Fruit fly (Drosophila melanogaster) whole organism, embryonic: Measurements from ENCODE around the gene CG13114.
A peak's percentile ranks its signal among the peaks of the same experiment; 100 is the strongest.

Source experiments
- CG10979 ChIP-seq: fragments of 200-800 bp; sonication (Bioruptor generic); optimal IDR thresholded peaks from 2 replicates; lab custom pipeline; 2018; ENCODE audit warnings: missing biosample characterization, mild to moderate bottlenecking, missing genetic modification characterization, moderate library complexity
- CG13894 ChIP-seq: fragments of 200-800 bp; sonication (Bioruptor generic); optimal IDR thresholded peaks from 3 replicates; lab custom pipeline; 2018; ENCODE audit warnings: missing biosample characterization, mild to moderate bottlenecking, missing genetic modification characterization, moderate library complexity
- CG15073 ChIP-seq: fragments of 200-800 bp; sonication (Bioruptor generic); optimal IDR thresholded peaks from 2 replicates; lab custom pipeline; 2016; ENCODE audit warnings: missing biosample characterization, missing genetic modification characterization
- CG15514 ChIP-seq: fragments of 200-800 bp; sonication (Bioruptor generic); optimal IDR thresholded peaks from 3 replicates; lab custom pipeline; 2017; ENCODE audit warnings: missing biosample characterization, missing genetic modification characterization, mild to moderate bottlenecking, moderate library complexity, missing genetic modification reagents
- CG1647 ChIP-seq: fragments of 200-800 bp; sonication (Bioruptor generic); optimal IDR thresholded peaks from 3 replicates; lab custom pipeline; 2016; ENCODE audit warnings: missing biosample characterization, missing genetic modification characterization
- CG16813 ChIP-seq: fragments of 200-800 bp; sonication (Bioruptor generic); IDR thresholded peaks from 3 replicates; pipeline ENCODE4 v1.3.6; 2022; ENCODE audit warnings: missing biosample characterization, missing genetic modification characterization; ENCODE audit not compliant: partially characterized antibody
- CG18262 ChIP-seq: fragments of 200-800 bp; optimal IDR thresholded peaks from 3 replicates; lab custom pipeline; 2019; ENCODE audit warnings: missing biosample characterization, mild to moderate bottlenecking, missing genetic modification characterization, moderate library complexity
- CG30020 ChIP-seq: fragments of 200-800 bp; optimal IDR thresholded peaks from 2 replicates; lab custom pipeline; 2019; ENCODE audit warnings: missing biosample characterization, mild to moderate bottlenecking, missing genetic modification characterization, moderate library complexity
- CG3281 ChIP-seq: fragments of 200-800 bp; sonication (Bioruptor generic); optimal IDR thresholded peaks from 3 replicates; lab custom pipeline; 2017; ENCODE audit warnings: missing biosample characterization, mild to moderate bottlenecking, missing genetic modification characterization
- CG43689 ChIP-seq: fragments of 200-800 bp; sonication (Bioruptor generic); IDR thresholded peaks from 2 replicates; pipeline ENCODE4 v1.3.6; 2022; ENCODE audit warnings: missing biosample characterization, missing genetic modification characterization
- CG4730 ChIP-seq: fragments of 200-800 bp; sonication (Bioruptor generic); IDR thresholded peaks from 2 replicates; pipeline ENCODE4 v1.3.6; 2022; ENCODE audit warnings: missing biosample characterization, missing genetic modification characterization
- CG7271 ChIP-seq: fragments of 200-800 bp; sonication (Bioruptor generic); optimal IDR thresholded peaks from 2 replicates; lab custom pipeline; 2018; ENCODE audit warnings: missing biosample characterization, mild to moderate bottlenecking, missing genetic modification characterization, moderate library complexity
- CkIIα-i1 ChIP-seq: fragments of 200-800 bp; sonication (Bioruptor generic); IDR thresholded peaks from 2 replicates; pipeline ENCODE4 v1.3.6; 2022; ENCODE audit warnings: missing biosample characterization, missing genetic modification characterization
- E2f2 ChIP-seq: fragments of 200-800 bp; sonication (Bioruptor generic); IDR thresholded peaks from 2 replicates; pipeline ENCODE4 v1.3.6; 2022; ENCODE audit warnings: missing biosample characterization, missing genetic modification characterization
- Ets97D ChIP-seq: fragments of 200-800 bp; sonication (Bioruptor generic); optimal IDR thresholded peaks from 3 replicates; lab custom pipeline; 2016; ENCODE audit warnings: missing biosample characterization, missing genetic modification characterization
- Gsc ChIP-seq: fragments of 200-800 bp; sonication (Bioruptor generic); IDR thresholded peaks from 2 replicates; pipeline ENCODE4 v1.3.6; 2022; ENCODE audit warnings: missing biosample characterization, missing genetic modification characterization
- HHEX ChIP-seq: fragments of 200-800 bp; sonication (Bioruptor generic); optimal IDR thresholded peaks from 3 replicates; lab custom pipeline; 2017; ENCODE audit warnings: missing biosample characterization, mild to moderate bottlenecking, missing genetic modification characterization, missing genetic modification reagents
- Hand ChIP-seq: fragments of 200-800 bp; sonication (Bioruptor generic); optimal IDR thresholded peaks from 2 replicates; lab custom pipeline; 2017; ENCODE audit warnings: mild to moderate bottlenecking, missing biosample characterization, missing genetic modification reagents, missing genetic modification characterization
- Hmr ChIP-seq: fragments of 200-800 bp; sonication (Bioruptor generic); optimal IDR thresholded peaks from 3 replicates; lab custom pipeline; 2017; ENCODE audit warnings: mild to moderate bottlenecking, missing biosample characterization, missing genetic modification reagents, missing genetic modification characterization
- PHDP ChIP-seq: fragments of 200-800 bp; sonication (Bioruptor generic); optimal IDR thresholded peaks from 3 replicates; lab custom pipeline; 2018; ENCODE audit warnings: missing biosample characterization, mild to moderate bottlenecking, missing genetic modification characterization, moderate library complexity
- Pdp1 ChIP-seq, 2 experiments: fragments of 200-800 bp; sonication (Bioruptor generic); optimal IDR thresholded peaks; 3 replicates each; lab custom pipeline; 2016; ENCODE audit warnings: missing biosample characterization in 2 of 2, missing genetic modification characterization in 2 of 2, mild to moderate bottlenecking in 1 of 2, moderate library complexity in 1 of 2
- Poxn ChIP-seq: fragments of 200-800 bp; sonication (Bioruptor generic); IDR thresholded peaks from 2 replicates; pipeline ENCODE4 v1.3.6; 2022; ENCODE audit warnings: missing biosample characterization, missing genetic modification characterization
- Ravus ChIP-seq: fragments of 200-800 bp; sonication (Bioruptor generic); IDR thresholded peaks from 2 replicates; pipeline ENCODE4 v1.3.6; 2022; ENCODE audit warnings: missing biosample characterization, missing genetic modification characterization
- Sry-β ChIP-seq: fragments of 200-800 bp; sonication (Bioruptor generic); optimal IDR thresholded peaks from 2 replicates; lab custom pipeline; 2018; ENCODE audit warnings: missing biosample characterization, mild to moderate bottlenecking, missing genetic modification characterization, moderate library complexity
- abd-A ChIP-seq: fragments of 200-800 bp; sonication (Bioruptor generic); optimal IDR thresholded peaks from 3 replicates; lab custom pipeline; 2019; ENCODE audit warnings: missing biosample characterization, mild to moderate bottlenecking, missing genetic modification characterization, moderate library complexity
- az2 ChIP-seq: fragments of 200-800 bp; sonication (Bioruptor generic); optimal IDR thresholded peaks from 3 replicates; lab custom pipeline; 2016; ENCODE audit warnings: missing biosample characterization, missing genetic modification characterization
- bsh ChIP-seq, 2 experiments: fragments of 200-800 bp; sonication (Bioruptor generic); optimal IDR thresholded peaks; 2 replicates each; lab custom pipeline; 2017 to 2018; ENCODE audit warnings: mild to moderate bottlenecking in 2 of 2, missing biosample characterization in 2 of 2, missing genetic modification characterization in 2 of 2, moderate library complexity in 1 of 2
- croc ChIP-seq: fragments of 200-800 bp; sonication (Bioruptor generic); conservative IDR thresholded peaks from 3 replicates; pipeline ENCODE4 v1.3.6; 2022; ENCODE audit warnings: missing biosample characterization, missing genetic modification characterization
- dati ChIP-seq: fragments of 200-800 bp; sonication (Bioruptor generic); IDR thresholded peaks from 2 replicates; pipeline ENCODE4 v1.3.6; 2022; ENCODE audit warnings: missing biosample characterization, missing genetic modification characterization
- dm ChIP-seq: fragments of 200-800 bp; sonication (Bioruptor generic); optimal IDR thresholded peaks from 3 replicates; lab custom pipeline; 2016; ENCODE audit warnings: missing biosample characterization, missing genetic modification characterization
- exex ChIP-seq: fragments of 200-800 bp; sonication (Bioruptor generic); optimal IDR thresholded peaks from 4 replicates; lab custom pipeline; 2018; ENCODE audit warnings: missing biosample characterization, mild to moderate bottlenecking, missing genetic modification characterization, moderate library complexity
- fd102C ChIP-seq: fragments of 200-800 bp; sonication (Bioruptor generic); optimal IDR thresholded peaks from 2 replicates; lab custom pipeline; 2018; ENCODE audit warnings: missing biosample characterization, mild to moderate bottlenecking, missing genetic modification characterization, moderate library complexity
- grau ChIP-seq: fragments of 200-800 bp; optimal IDR thresholded peaks from 3 replicates; lab custom pipeline; 2019; ENCODE audit warnings: missing biosample characterization, mild to moderate bottlenecking, missing genetic modification characterization, moderate library complexity
- gsb ChIP-seq: fragments of 200-800 bp; sonication (Bioruptor generic); IDR thresholded peaks from 2 replicates; pipeline ENCODE4 v1.3.6; 2022; ENCODE audit warnings: missing biosample characterization, missing genetic modification characterization
- ham ChIP-seq: fragments of 200-800 bp; sonication (Bioruptor generic); IDR thresholded peaks from 2 replicates; pipeline ENCODE4 v1.3.6; 2022; ENCODE audit warnings: missing biosample characterization, missing genetic modification characterization
- ken ChIP-seq: fragments of 200-800 bp; sonication (Bioruptor generic); IDR thresholded peaks from 3 replicates; pipeline ENCODE4 v1.3.6; 2022; ENCODE audit warnings: missing biosample characterization, missing genetic modification characterization
- lbe ChIP-seq: fragments of 200-800 bp; sonication (Bioruptor generic); optimal IDR thresholded peaks from 2 replicates; lab custom pipeline; 2016; ENCODE audit warnings: missing biosample characterization, mild to moderate bottlenecking, missing genetic modification characterization
- lmd ChIP-seq: fragments of 200-800 bp; sonication (Bioruptor generic); IDR thresholded peaks from 2 replicates; pipeline ENCODE4 v1.3.6; 2022; ENCODE audit warnings: missing biosample characterization, missing genetic modification characterization
- mld ChIP-seq: fragments of 200-800 bp; sonication (Bioruptor generic); IDR thresholded peaks from 3 replicates; pipeline ENCODE4 v1.3.6; 2022; ENCODE audit warnings: missing biosample characterization, missing genetic modification characterization; ENCODE audit not compliant: partially characterized antibody
- nau ChIP-seq: fragments of 200-800 bp; sonication (Bioruptor generic); optimal IDR thresholded peaks from 3 replicates; lab custom pipeline; 2017; ENCODE audit warnings: missing biosample characterization, mild to moderate bottlenecking, missing genetic modification characterization, missing genetic modification reagents
- otp ChIP-seq: fragments of 200-800 bp; sonication (Bioruptor generic); IDR thresholded peaks from 3 replicates; pipeline ENCODE4, ENCODE4 v1.3.6; 2022; ENCODE audit warnings: missing biosample characterization, missing genetic modification characterization
- phol ChIP-seq: fragments of 200-800 bp; sonication (Bioruptor generic); optimal IDR thresholded peaks from 3 replicates; lab custom pipeline; 2018; ENCODE audit warnings: missing biosample characterization, mild to moderate bottlenecking, missing genetic modification characterization, moderate library complexity
- sc ChIP-seq, 3 experiments: fragments of >200 bp in 2 of 3; fragments of 200-800 bp in 1 of 3; sonication (Bioruptor generic) in 1 of 3; optimal IDR thresholded peaks; 2 replicates in 2 of 3; 3 replicates in 1 of 3; lab custom pipeline; 2017; ENCODE audit warnings: mild to moderate bottlenecking in 1 of 3, missing biosample characterization in 1 of 3, missing genetic modification characterization in 1 of 3, missing genetic modification reagents in 1 of 3
- sima ChIP-seq: fragments of 200-800 bp; sonication (Bioruptor generic); optimal IDR thresholded peaks from 2 replicates; lab custom pipeline; 2016; ENCODE audit warnings: missing biosample characterization, missing genetic modification characterization
- stc ChIP-seq: fragments of 200-800 bp; sonication (Bioruptor generic); IDR thresholded peaks from 2 replicates; pipeline ENCODE4 v1.3.6; 2022; ENCODE audit warnings: missing biosample characterization, missing genetic modification characterization
- tup ChIP-seq: fragments of 200-800 bp; sonication (Bioruptor generic); optimal IDR thresholded peaks from 2 replicates; lab custom pipeline; 2016; ENCODE audit warnings: missing biosample characterization, mild to moderate bottlenecking, missing genetic modification characterization, moderate library complexity
- tx ChIP-seq: fragments of 200-800 bp; sonication (Bioruptor generic); optimal IDR thresholded peaks from 2 replicates; lab custom pipeline; 2016; ENCODE audit warnings: missing biosample characterization, missing genetic modification characterization

Gene CG13114

DNA sequence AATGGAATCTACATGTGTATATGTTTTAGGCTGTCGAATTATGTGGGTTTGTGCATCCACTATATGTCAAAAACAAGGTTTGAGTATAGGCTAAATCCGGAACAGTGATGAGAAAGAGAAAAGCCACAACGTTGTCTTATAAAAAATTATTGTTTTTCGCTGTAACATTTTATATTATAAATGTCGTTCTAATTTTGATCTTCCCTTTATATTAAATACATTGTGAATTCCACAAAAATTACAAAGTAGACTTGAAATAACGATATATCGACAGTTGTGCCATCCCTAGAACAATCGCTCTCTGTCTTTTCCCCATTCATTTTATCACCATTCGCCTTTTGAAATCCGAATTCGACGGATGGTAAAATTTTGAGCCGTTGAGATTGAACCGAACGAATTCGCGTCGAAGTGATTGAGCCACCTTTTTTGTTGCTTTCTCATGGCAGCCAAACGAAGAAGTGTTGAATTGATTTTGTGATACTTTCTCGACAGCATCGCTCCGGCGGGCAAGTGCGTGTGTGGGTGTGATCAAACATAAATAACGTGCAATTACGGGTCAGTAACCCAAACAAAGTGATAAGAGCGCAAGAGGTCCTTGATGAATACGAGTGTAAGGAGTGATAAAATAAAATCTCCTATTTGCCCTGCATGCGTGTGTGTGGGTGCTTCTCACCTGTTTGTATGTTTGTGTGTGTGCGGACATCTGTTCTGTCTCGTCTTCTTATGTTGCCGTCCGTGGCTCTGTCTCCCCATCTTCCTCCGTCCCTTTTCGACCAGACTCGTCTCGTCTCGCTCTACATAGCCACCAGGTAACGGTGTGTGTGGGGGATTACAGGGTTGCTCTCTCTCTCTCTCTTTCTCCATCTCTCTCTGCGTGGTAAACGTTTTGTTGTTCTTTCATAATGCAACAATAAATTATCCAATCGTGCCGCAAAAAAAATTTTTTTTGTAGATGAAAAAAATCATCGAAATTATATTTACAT lies 24.4 kb upstream of the CG13114 start, which contains the start of gene Oatp30B (continued):
- TF ChIP-seq sc (optimal IDR thresholded peaks at IDR 0.05; lab: Kevin White, UChicago): no peak
- TF ChIP-seq sc (GFP tag; optimal IDR thresholded peaks at IDR 0.05; lab: Kevin White, UChicago): peak; percentile 86
- peak; percentile 81 for TF ChIP-seq sima
- TF ChIP-seq tx: peak; percentile 94
- TF ChIP-seq CG10979: peak; percentile 96
- TF ChIP-seq PHDP (tag; lab: Kevin White, UChicago): peak; percentile 98
- TF ChIP-seq CG43689: peak; percentile 91
- peak; percentile 16 to 97 for TF ChIP-seq bsh (GFP tag; optimal IDR thresholded peaks at IDR 0.05; lab: Kevin White, UChicago)
- TF ChIP-seq Hand: peak; percentile 85
- peak; percentile 74 for TF ChIP-seq fd102C (GFP tag; lab: Kevin White, UChicago)
- peak; percentile 97 for TF ChIP-seq az2 (GFP tag; lab: Kevin White, UChicago)
- TF ChIP-seq mld (GFP tag; lab: Robert Waterston, UW): peak; percentile 89; the same call in 2 of the 3 replicates
- TF ChIP-seq CG15514 (GFP tag; lab: Kevin White, UChicago): peak; percentile 94
- peak; percentile 93 for TF ChIP-seq croc (GFP tag; lab: Robert Waterston, UW)
- TF ChIP-seq gsb: peak; percentile 95
- peak; percentile 96 for TF ChIP-seq CG4730 (GFP tag; lab: Robert Waterston, UW)
- TF ChIP-seq Ravus (GFP tag; lab: Robert Waterston, UW): peak; percentile 89
- peak; percentile 95 for TF ChIP-seq dati
- TF ChIP-seq stc (GFP tag; lab: Robert Waterston, UW): peak; percentile 97
- peak; percentile 98 for TF ChIP-seq ken (GFP tag; lab: Robert Waterston, UW)
- peak; percentile 93 for TF ChIP-seq tup (GFP tag; lab: Kevin White, UChicago)
- TF ChIP-seq CG13894: peak; percentile 97
- TF ChIP-seq nau (GFP tag; lab: Kevin White, UChicago): peak; percentile 77
- TF ChIP-seq CG7271 (tag; lab: Kevin White, UChicago): peak; percentile 95
- peak; percentile 97 for TF ChIP-seq otp (GFP tag; lab: Robert Waterston, UW)
- TF ChIP-seq exex: peak; percentile 86
- TF ChIP-seq Ets97D (GFP tag; lab: Kevin White, UChicago): peak; percentile 94
- TF ChIP-seq Sry-β (GFP tag; lab: Kevin White, UChicago): peak; percentile 89
- TF ChIP-seq dm (GFP tag; lab: Kevin White, UChicago): peak; percentile 82
- no peak; the same call in 1 of the 2 replicates for TF ChIP-seq Gsc (GFP tag; lab: Robert Waterston, UW)
- TF ChIP-seq E2f2 (GFP tag; lab: Robert Waterston, UW): peak; percentile 83
- peak; percentile 94 for TF ChIP-seq HHEX
- TF ChIP-seq ham: peak; percentile 88; the same call in 1 of the 2 replicates
- TF ChIP-seq CG1647 (GFP tag; lab: Kevin White, UChicago): peak; percentile 94
- peak; percentile 97 for TF ChIP-seq lmd
- peak; percentile 97 for TF ChIP-seq phol (tag; lab: Kevin White, UChicago)
- TF ChIP-seq Poxn (GFP tag; lab: Robert Waterston, UW): peak; percentile 85
- peak; percentile 91 for TF ChIP-seq abd-A (tag; lab: Kevin White, UChicago)
- TF ChIP-seq CG18262 (tag; lab: Kevin White, UChicago): peak; percentile 96
- peak; percentile 97 for TF ChIP-seq Hmr (GFP tag; lab: Kevin White, UChicago)
- TF ChIP-seq CG16813 (GFP tag; lab: Robert Waterston, UW): peak; percentile 96
- peak; percentile 92 for TF ChIP-seq lbe (GFP tag; lab: Kevin White, UChicago)
- TF ChIP-seq CG15073 (GFP tag; lab: Kevin White, UChicago): peak; percentile 62
- peak; percentile 93 for TF ChIP-seq CG3281 (GFP tag; lab: Kevin White, UChicago)
- TF ChIP-seq grau (tag; lab: Kevin White, UChicago): peak; percentile 96
- TF ChIP-seq CkIIα-i1 (GFP tag; lab: Robert Waterston, UW): peak; percentile 78
- TF ChIP-seq CG30020 (tag; lab: Kevin White, UChicago): peak; percentile 83
- peak; percentile 95 for TF ChIP-seq Pdp1 (GFP tag; optimal IDR thresholded peaks at IDR 0.05; lab: Kevin White, UChicago)
